Fruit fly (Drosophila melanogaster) whole organism, embryonic: ENCODE measurements around the gene CG10341.
A peak's percentile ranks its signal among the peaks of the same experiment; 100 is the strongest.

Source experiments
- Antp ChIP-seq: fragments of 200-800 bp; sonication (Bioruptor generic); optimal IDR thresholded peaks from 3 replicates; lab custom pipeline; 2016; ENCODE audit warnings: missing biosample characterization, missing genetic modification characterization
- Bgb ChIP-seq: fragments of 200-800 bp; sonication (Bioruptor generic); IDR thresholded peaks from 2 replicates; pipeline ENCODE4 v1.3.6; 2022; ENCODE audit warnings: missing biosample characterization, missing genetic modification characterization; ENCODE audit not compliant: partially characterized antibody
- Bteb2 ChIP-seq: fragments of 200-800 bp; sonication (Bioruptor generic); optimal IDR thresholded peaks from 2 replicates; lab custom pipeline; 2016; ENCODE audit warnings: missing biosample characterization, missing genetic modification characterization
- CG10274 ChIP-seq: fragments of 200-800 bp; sonication (Bioruptor generic); optimal IDR thresholded peaks from 3 replicates; lab custom pipeline; 2017; ENCODE audit warnings: missing biosample characterization, mild to moderate bottlenecking, missing genetic modification characterization
- CG10979 ChIP-seq: fragments of 200-800 bp; sonication (Bioruptor generic); optimal IDR thresholded peaks from 2 replicates; lab custom pipeline; 2018; ENCODE audit warnings: missing biosample characterization, mild to moderate bottlenecking, missing genetic modification characterization, moderate library complexity
- CG12155 ChIP-seq: fragments of 200-800 bp; sonication (Bioruptor generic); optimal IDR thresholded peaks from 3 replicates; lab custom pipeline; 2016; ENCODE audit warnings: missing biosample characterization, missing genetic modification characterization
- CG14710 ChIP-seq: fragments of 200-800 bp; sonication (Bioruptor generic); optimal IDR thresholded peaks from 3 replicates; lab custom pipeline; 2019; ENCODE audit warnings: missing biosample characterization, mild to moderate bottlenecking, missing genetic modification characterization, moderate library complexity
- CG1603 ChIP-seq: fragments of 200-800 bp; sonication (Bioruptor generic); optimal IDR thresholded peaks from 2 replicates; lab custom pipeline; 2019; ENCODE audit warnings: missing biosample characterization, mild to moderate bottlenecking, missing genetic modification characterization, moderate library complexity
- CG17359 ChIP-seq: fragments of 200-800 bp; sonication (Bioruptor generic); optimal IDR thresholded peaks from 3 replicates; lab custom pipeline; 2018; ENCODE audit warnings: missing biosample characterization, mild to moderate bottlenecking, missing genetic modification characterization, moderate library complexity
- CG18476 ChIP-seq: fragments of 200-800 bp; sonication (Bioruptor generic); optimal IDR thresholded peaks from 2 replicates; lab custom pipeline; 2016; ENCODE audit warnings: missing biosample characterization, mild to moderate bottlenecking, missing genetic modification characterization
- CG2116 ChIP-seq: fragments of 200-800 bp; sonication (Bioruptor generic); optimal IDR thresholded peaks from 3 replicates; lab custom pipeline; 2018; ENCODE audit warnings: missing biosample characterization, mild to moderate bottlenecking, missing genetic modification characterization
- CG2120 ChIP-seq: fragments of 200-800 bp; sonication (Bioruptor generic); optimal IDR thresholded peaks from 3 replicates; lab custom pipeline; 2016; ENCODE audit warnings: missing biosample characterization, missing genetic modification characterization
- CG2889 ChIP-seq: fragments of 200-800 bp; sonication (Bioruptor generic); IDR thresholded peaks from 3 replicates; pipeline ENCODE4 v1.3.6; 2022; ENCODE audit warnings: missing biosample characterization, missing genetic modification characterization
- CG31365 ChIP-seq: fragments of 200-800 bp; sonication (Bioruptor generic); optimal IDR thresholded peaks from 2 replicates; lab custom pipeline; 2018; ENCODE audit warnings: missing biosample characterization, mild to moderate bottlenecking, missing genetic modification characterization
- CG3847 ChIP-seq: fragments of 200-800 bp; sonication (Bioruptor generic); IDR thresholded peaks from 2 replicates; pipeline ENCODE4 v1.3.6; 2022; ENCODE audit warnings: missing biosample characterization, missing genetic modification characterization
- CG3995 ChIP-seq: fragments of 200-800 bp; sonication (Bioruptor generic); optimal IDR thresholded peaks from 3 replicates; lab custom pipeline; 2016; ENCODE audit warnings: missing biosample characterization, missing genetic modification characterization
- CG4360 ChIP-seq: fragments of 200-800 bp; sonication (Bioruptor generic); IDR thresholded peaks from 2 replicates; pipeline ENCODE4 v1.3.6; 2022; ENCODE audit warnings: missing biosample characterization, missing genetic modification characterization
- CG5180 ChIP-seq: fragments of 200-800 bp; sonication (Bioruptor generic); optimal IDR thresholded peaks from 3 replicates; lab custom pipeline; 2017; ENCODE audit warnings: missing biosample characterization, missing genetic modification characterization, mild to moderate bottlenecking, moderate library complexity, missing genetic modification reagents
- CG5245 ChIP-seq: fragments of 200-800 bp; sonication (Bioruptor generic); optimal IDR thresholded peaks from 3 replicates; lab custom pipeline; 2016; ENCODE audit warnings: missing biosample characterization, missing genetic modification characterization
- CG5953 ChIP-seq: fragments of 200-800 bp; sonication (Bioruptor generic); IDR thresholded peaks from 2 replicates; pipeline ENCODE4 v1.3.6; 2022; ENCODE audit warnings: missing biosample characterization, missing genetic modification characterization
- CG9609 ChIP-seq: fragments of 200-800 bp; sonication (Bioruptor generic); optimal IDR thresholded peaks from 3 replicates; lab custom pipeline; 2016; ENCODE audit warnings: missing biosample characterization, missing genetic modification characterization
- CG9817 ChIP-seq: fragments of 200-800 bp; sonication (Bioruptor generic); optimal IDR thresholded peaks from 2 replicates; lab custom pipeline; 2018; ENCODE audit warnings: missing biosample characterization, mild to moderate bottlenecking, missing genetic modification characterization, moderate library complexity
- CG9876 ChIP-seq: fragments of 200-800 bp; sonication (Bioruptor generic); optimal IDR thresholded peaks from 2 replicates; lab custom pipeline; 2016; ENCODE audit warnings: missing biosample characterization, missing genetic modification characterization
- CTCF ChIP-seq: fragments of 200-800 bp; sonication (Bioruptor generic); optimal IDR thresholded peaks from 2 replicates; lab custom pipeline; 2017; ENCODE audit warnings: missing biosample characterization, mild to moderate bottlenecking, missing genetic modification characterization, moderate library complexity
- Dll ChIP-seq: fragments of 200-800 bp; sonication (Bioruptor generic); IDR thresholded peaks from 4 replicates; pipeline ENCODE4 v1.3.6; 2022; ENCODE audit warnings: missing biosample characterization, missing genetic modification characterization; ENCODE audit not compliant: partially characterized antibody
- Dref ChIP-seq: fragments of 200-800 bp; sonication (Bioruptor generic); IDR thresholded peaks from 2 replicates; pipeline ENCODE4 v1.3.6; 2022; ENCODE audit warnings: missing biosample characterization, missing genetic modification characterization
- Ets65A ChIP-seq: fragments of 200-800 bp; sonication (Bioruptor generic); peaks from one replicate; lab custom pipeline; 2016; ENCODE audit warnings: missing biosample characterization, missing genetic modification characterization
- Hr39 ChIP-seq: fragments of >200 bp; optimal IDR thresholded peaks from 2 replicates; lab custom pipeline; 2017
- Kr ChIP-seq: fragments of 200-800 bp; sonication (Bioruptor generic); optimal IDR thresholded peaks from 2 replicates; lab custom pipeline; 2017; ENCODE audit warnings: missing biosample characterization, mild to moderate bottlenecking, missing genetic modification characterization
- Mes4 ChIP-seq: fragments of 200-800 bp; sonication (Bioruptor generic); optimal IDR thresholded peaks from 2 replicates; lab custom pipeline; 2016; ENCODE audit warnings: missing biosample characterization, missing genetic modification characterization
- Myb ChIP-seq: fragments of 200-800 bp; sonication (Bioruptor generic); optimal IDR thresholded peaks from 2 replicates; lab custom pipeline; 2016; ENCODE audit warnings: missing biosample characterization, missing genetic modification characterization
- NC2α ChIP-seq: fragments of 200-800 bp; sonication (Bioruptor generic); optimal IDR thresholded peaks from 2 replicates; lab custom pipeline; 2016; ENCODE audit warnings: missing biosample characterization, missing genetic modification characterization
- NK7.1 ChIP-seq: fragments of 200-800 bp; sonication (Bioruptor generic); optimal IDR thresholded peaks from 3 replicates; lab custom pipeline; 2016; ENCODE audit warnings: missing biosample characterization, missing genetic modification characterization
- Poxn ChIP-seq: fragments of 200-800 bp; sonication (Bioruptor generic); IDR thresholded peaks from 2 replicates; pipeline ENCODE4 v1.3.6; 2022; ENCODE audit warnings: missing biosample characterization, missing genetic modification characterization
- Ptx1 ChIP-seq: fragments of 200-800 bp; sonication (Bioruptor generic); IDR thresholded peaks from 2 replicates; pipeline ENCODE4 v1.3.6; 2022; ENCODE audit warnings: missing biosample characterization, missing genetic modification characterization
- ab ChIP-seq: fragments of 200-800 bp; sonication (Bioruptor generic); optimal IDR thresholded peaks from 2 replicates; lab custom pipeline; 2016; ENCODE audit warnings: missing biosample characterization, missing genetic modification characterization
- abd-A ChIP-seq: fragments of 200-800 bp; sonication (Bioruptor generic); optimal IDR thresholded peaks from 3 replicates; lab custom pipeline; 2019; ENCODE audit warnings: missing biosample characterization, mild to moderate bottlenecking, missing genetic modification characterization, moderate library complexity
- ato ChIP-seq: fragments of 200-800 bp; sonication (Bioruptor generic); IDR thresholded peaks from 2 replicates; pipeline ENCODE4 v1.3.6; 2022; ENCODE audit warnings: missing biosample characterization, missing genetic modification characterization; ENCODE audit not compliant: partially characterized antibody
- az2 ChIP-seq: fragments of 200-800 bp; sonication (Bioruptor generic); optimal IDR thresholded peaks from 3 replicates; lab custom pipeline; 2016; ENCODE audit warnings: missing biosample characterization, missing genetic modification characterization
- dpn ChIP-seq, 2 experiments: fragments of 200-800 bp; sonication (Bioruptor generic); optimal IDR thresholded peaks; 3 replicates each; lab custom pipeline; 2016; ENCODE audit warnings: missing biosample characterization in 2 of 2, missing genetic modification characterization in 2 of 2
- grn ChIP-seq: fragments of 200-800 bp; sonication (Bioruptor generic); optimal IDR thresholded peaks from 3 replicates; lab custom pipeline; 2017; ENCODE audit warnings: missing biosample characterization, missing genetic modification characterization
- insv ChIP-seq, 2 experiments: fragments of 200-800 bp; sonication (Bioruptor generic); optimal IDR thresholded peaks; 3 replicates each; lab custom pipeline; 2016 to 2018; ENCODE audit warnings: missing biosample characterization in 2 of 2, missing genetic modification characterization in 2 of 2
- knrl ChIP-seq: fragments of 200-800 bp; sonication (Bioruptor generic); IDR thresholded peaks from 3 replicates; pipeline ENCODE4 v1.3.6; 2022; ENCODE audit warnings: missing biosample characterization, missing genetic modification characterization; ENCODE audit not compliant: partially characterized antibody
- oc ChIP-seq: fragments of 200-800 bp; sonication (Bioruptor generic); optimal IDR thresholded peaks from 2 replicates; lab custom pipeline; 2018; ENCODE audit warnings: missing biosample characterization, mild to moderate bottlenecking, missing genetic modification characterization, moderate library complexity
- run ChIP-seq: fragments of 200-800 bp; sonication (Bioruptor generic); optimal IDR thresholded peaks from 3 replicates; lab custom pipeline; 2018; ENCODE audit warnings: missing biosample characterization, mild to moderate bottlenecking, missing genetic modification characterization
- sim ChIP-seq: fragments of 200-800 bp; sonication (Bioruptor generic); IDR thresholded peaks from 2 replicates; pipeline ENCODE4 v1.3.6; 2022; ENCODE audit warnings: missing biosample characterization, missing genetic modification characterization
- sna ChIP-seq: fragments of 200-800 bp; sonication (Bioruptor generic); IDR thresholded peaks from 2 replicates; pipeline ENCODE4 v1.3.6; 2022; ENCODE audit warnings: missing biosample characterization, missing genetic modification characterization; ENCODE audit not compliant: partially characterized antibody
- ssp ChIP-seq: fragments of 200-800 bp; sonication (Bioruptor generic); IDR thresholded peaks from 2 replicates; pipeline ENCODE4 v1.3.6; 2022; ENCODE audit warnings: missing biosample characterization, missing genetic modification characterization
- stc ChIP-seq: fragments of 200-800 bp; sonication (Bioruptor generic); IDR thresholded peaks from 2 replicates; pipeline ENCODE4 v1.3.6; 2022; ENCODE audit warnings: missing biosample characterization, missing genetic modification characterization
- sug ChIP-seq: fragments of 200-800 bp; optimal IDR thresholded peaks from 2 replicates; lab custom pipeline; 2019; ENCODE audit warnings: missing biosample characterization, mild to moderate bottlenecking, missing genetic modification characterization, moderate library complexity

CG10341 gene

dm6 chr2L:18676948-18677820 is 21.3 kb upstream of the CG10341 start, which contains the start of the genes Mst36Fa and CG31751 (continued):
- TF ChIP-seq Ets65A (GFP tag; lab: Kevin White, UChicago) (no peak), Antp (GFP tag; lab: Kevin White, UChicago) (peak; percentile 68), NC2α (GFP tag; lab: Kevin White, UChicago) (peak; percentile 43), Ptx1 (GFP tag; lab: Robert Waterston, UW) (no peak), CG3847 (GFP tag; lab: Robert Waterston, UW) (peak; percentile 28; the same call in 1 of the 2 replicates), Kr (GFP tag; lab: Kevin White, UChicago) (no peak), CG2120 (GFP tag; lab: Kevin White, UChicago) (peak; percentile 71), insv (GFP tag; optimal IDR thresholded peaks at IDR 0.05; lab: Kevin White, UChicago) (peak in 1 of 2 experiments; percentile 66), CG5953 (GFP tag; lab: Robert Waterston, UW) (peak; percentile 56), sug (tag; lab: Kevin White, UChicago) (peak; percentile 96), CG3995 (GFP tag; lab: Kevin White, UChicago) (peak; percentile 10), CG17359 (tag; lab: Kevin White, UChicago) (peak; percentile 85), CG9817 (tag; lab: Kevin White, UChicago) (peak; percentile 74), CG18476 (GFP tag; lab: Kevin White, UChicago) (peak; percentile 55), oc (peak; percentile 35), CG2889 (GFP tag; lab: Robert Waterston, UW) (no peak), Dref (no peak; the same call in 1 of the 2 replicates), CG4360 (GFP tag; lab: Robert Waterston, UW) (peak; percentile 59), CG1603 (peak; percentile 53), sna (no peak), CG9876 (peak; percentile 50), CG10979 (tag; lab: Kevin White, UChicago) (peak; percentile 40), Dll (GFP tag; lab: Robert Waterston, UW) (peak; percentile 45; the same call in 1 of the 4 replicates), CTCF (GFP tag; lab: Kevin White, UChicago) (peak; percentile 36), CG31365 (tag; lab: Kevin White, UChicago) (peak; percentile 75), az2 (GFP tag; lab: Kevin White, UChicago) (peak; percentile 38), knrl (GFP tag; lab: Robert Waterston, UW) (0 out of 3 replicates have a peak, but pooled peaks have one; percentile 39), CG2116 (GFP tag; lab: Kevin White, UChicago) (peak; percentile 74), CG12155 (GFP tag; lab: Kevin White, UChicago) (peak; percentile 23), ab (GFP tag; lab: Kevin White, UChicago) (no peak), grn (GFP tag; lab: Kevin White, UChicago) (peak; percentile 86), abd-A (no peak), CG10274 (GFP tag; lab: Kevin White, UChicago) (peak; percentile 75), Mes4 (GFP tag; lab: Kevin White, UChicago) (peak; percentile 80), stc (GFP tag; lab: Robert Waterston, UW) (peak; percentile 70), CG9609 (GFP tag; lab: Kevin White, UChicago) (peak; percentile 71), Bteb2 (GFP tag; lab: Kevin White, UChicago) (peak; percentile 64), sim (GFP tag; lab: Robert Waterston, UW) (peak; percentile 76), CG14710 (tag; lab: Kevin White, UChicago) (peak; percentile 57), Hr39 (lab: Kevin White, UChicago) (no peak), CG5245 (peak; percentile 28), NK7.1 (GFP tag; lab: Kevin White, UChicago) (peak; percentile 81), dpn (GFP tag; optimal IDR thresholded peaks at IDR 0.05; lab: Kevin White, UChicago) (peak; percentile 63 to 70), Myb (GFP tag; lab: Kevin White, UChicago) (peak; percentile 76), run (peak; percentile 27), Bgb (no peak), ato (GFP tag; lab: Robert Waterston, UW) (0 out of 2 replicates have a peak, but pooled peaks have one; percentile 7), CG5180 (GFP tag; lab: Kevin White, UChicago) (peak; percentile 80), ssp (GFP tag; lab: Robert Waterston, UW) (0 out of 2 replicates have a peak, but pooled peaks have one; percentile 29), Poxn (GFP tag; lab: Robert Waterston, UW) (no peak)
